Worm (Caenorhabditis elegans) whole organism, L3 larva: ENCODE measurements around the gene str-261.

Experiments used
- aly-2 ChIP-seq: fragments of 150-350 bp; optimal IDR thresholded peaks from 2 replicates; lab custom pipeline; 2014; ENCODE audit warnings: missing biosample characterization, missing genetic modification characterization
- ama-1 ChIP-seq: fragments of 150-350 bp; optimal IDR thresholded peaks from 2 replicates; lab custom pipeline; 2018
- ceh-16 ChIP-seq: sonication (generic microtip); optimal IDR thresholded peaks from 2 replicates; lab custom pipeline; 2017; ENCODE audit warnings: missing biosample characterization, missing genetic modification characterization
- ceh-9 ChIP-seq: sonication (generic microtip); optimal IDR thresholded peaks from 2 replicates; lab custom pipeline; 2018; ENCODE audit warnings: missing biosample characterization, missing genetic modification characterization
- elt-2 ChIP-seq: sonication (generic microtip); optimal IDR thresholded peaks from 2 replicates; lab custom pipeline; 2016; ENCODE audit warnings: missing genetic modification reagents, mild to moderate bottlenecking, missing genetic modification characterization, missing compliant biosample characterization
- elt-3 ChIP-seq, 3 experiments: fragments of 150-350 bp in 1 of 3; sonication (generic microtip) in 2 of 3; optimal IDR thresholded peaks; 2 replicates in 2 of 3; 4 replicates in 1 of 3; lab custom pipeline; 2014 to 2017; ENCODE audit warnings: missing biosample characterization in 3 of 3, missing genetic modification characterization in 3 of 3
- eor-1 ChIP-seq, 2 experiments: fragments of 150-350 bp; optimal IDR thresholded peaks; 2 replicates each; lab custom pipeline; 2014 to 2018; ENCODE audit warnings: missing biosample characterization in 2 of 2, missing genetic modification characterization in 2 of 2
- fkh-2 ChIP-seq: fragments of 150-350 bp; optimal IDR thresholded peaks from 2 replicates; lab custom pipeline; 2014; ENCODE audit warnings: missing biosample characterization, missing genetic modification reagents, missing genetic modification characterization
- fos-1 ChIP-seq: fragments of 150-350 bp; optimal IDR thresholded peaks from 2 replicates; lab custom pipeline; 2014; ENCODE audit warnings: missing biosample characterization, missing genetic modification characterization
- hmg-11 ChIP-seq: sonication (generic microtip); optimal IDR thresholded peaks from 2 replicates; lab custom pipeline; 2016; ENCODE audit warnings: missing genetic modification characterization, missing compliant biosample characterization
- jun-1 ChIP-seq: fragments of 150-350 bp; optimal IDR thresholded peaks from 2 replicates; lab custom pipeline; 2014; ENCODE audit warnings: missing biosample characterization, missing genetic modification reagents, missing genetic modification characterization
- lin-39 ChIP-seq: fragments of 150-350 bp; optimal IDR thresholded peaks from 2 replicates; lab custom pipeline; 2018; ENCODE audit warnings: missing biosample characterization, missing genetic modification reagents, missing genetic modification characterization
- lsy-12 ChIP-seq: sonication (generic microtip); optimal IDR thresholded peaks from 2 replicates; lab custom pipeline; 2016; ENCODE audit warnings: mild to moderate bottlenecking, missing genetic modification characterization, missing compliant biosample characterization
- mml-1 ChIP-seq: fragments of 150-350 bp; sonication (generic microtip); optimal IDR thresholded peaks from 3 replicates; lab custom pipeline; 2014; ENCODE audit warnings: missing biosample characterization, missing genetic modification characterization
- nfya-1 ChIP-seq: sonication (generic microtip); optimal IDR thresholded peaks from 2 replicates; lab custom pipeline; 2017; ENCODE audit warnings: missing genetic modification characterization, mild to moderate bottlenecking, missing compliant biosample characterization, antibody characterized with exemption, moderate library complexity; ENCODE audit not compliant: insufficient read depth
- nhr-11 ChIP-seq: fragments of 150-350 bp; optimal IDR thresholded peaks from 2 replicates; lab custom pipeline; 2014; ENCODE audit warnings: missing biosample characterization, missing genetic modification characterization
- nhr-12 ChIP-seq: fragments of 150-350 bp; optimal IDR thresholded peaks from 2 replicates; lab custom pipeline; 2014; ENCODE audit warnings: missing biosample characterization, missing genetic modification characterization
- nhr-237 ChIP-seq: fragments of 150-350 bp; optimal IDR thresholded peaks from 2 replicates; lab custom pipeline; 2014; ENCODE audit warnings: missing biosample characterization, missing genetic modification characterization
- nhr-25 ChIP-seq: sonication (generic microtip); optimal IDR thresholded peaks from 2 replicates; lab custom pipeline; 2017; ENCODE audit warnings: missing biosample characterization, missing genetic modification characterization
- nhr-28 ChIP-seq: fragments of 150-350 bp; optimal IDR thresholded peaks from 2 replicates; lab custom pipeline; 2014; ENCODE audit warnings: missing biosample characterization, missing genetic modification characterization
- nhr-43 ChIP-seq: sonication (generic microtip); optimal IDR thresholded peaks from 2 replicates; lab custom pipeline; 2016; ENCODE audit warnings: mild to moderate bottlenecking, missing genetic modification characterization, missing compliant biosample characterization; ENCODE audit not compliant: poor library complexity, severe bottlenecking
- nhr-67 ChIP-seq: fragments of 150-350 bp; optimal IDR thresholded peaks from 2 replicates; lab custom pipeline; 2014; ENCODE audit warnings: missing biosample characterization, missing genetic modification characterization
- nhr-77 ChIP-seq: fragments of 150-350 bp; optimal IDR thresholded peaks from 2 replicates; lab custom pipeline; 2014; ENCODE audit warnings: missing biosample characterization, missing genetic modification characterization
- pqm-1 ChIP-seq: fragments of 150-350 bp; optimal IDR thresholded peaks from 2 replicates; lab custom pipeline; 2017; ENCODE audit warnings: missing biosample characterization, missing genetic modification characterization, inconsistent platforms
- sea-2 ChIP-seq: fragments of 150-350 bp; sonication (generic microtip); optimal IDR thresholded peaks from 4 replicates; lab custom pipeline; 2014; ENCODE audit warnings: missing biosample characterization, missing genetic modification reagents, missing genetic modification characterization
- skn-1 ChIP-seq: fragments of 150-350 bp; optimal IDR thresholded peaks from 2 replicates; lab custom pipeline; 2014; ENCODE audit warnings: missing biosample characterization, missing genetic modification characterization
- snpc-4 ChIP-seq: fragments of 150-350 bp; optimal IDR thresholded peaks from 2 replicates; lab custom pipeline; 2014; ENCODE audit warnings: missing biosample characterization, missing genetic modification characterization
- tbx-2 ChIP-seq: sonication (generic microtip); optimal IDR thresholded peaks from 2 replicates; lab custom pipeline; 2016; ENCODE audit warnings: mild to moderate bottlenecking, missing genetic modification characterization, missing compliant biosample characterization
- unc-39 ChIP-seq: sonication (generic microtip); optimal IDR thresholded peaks from 4 replicates; lab custom pipeline; 2017; ENCODE audit warnings: missing biosample characterization, missing genetic modification characterization

The str-261 gene

DNA sequence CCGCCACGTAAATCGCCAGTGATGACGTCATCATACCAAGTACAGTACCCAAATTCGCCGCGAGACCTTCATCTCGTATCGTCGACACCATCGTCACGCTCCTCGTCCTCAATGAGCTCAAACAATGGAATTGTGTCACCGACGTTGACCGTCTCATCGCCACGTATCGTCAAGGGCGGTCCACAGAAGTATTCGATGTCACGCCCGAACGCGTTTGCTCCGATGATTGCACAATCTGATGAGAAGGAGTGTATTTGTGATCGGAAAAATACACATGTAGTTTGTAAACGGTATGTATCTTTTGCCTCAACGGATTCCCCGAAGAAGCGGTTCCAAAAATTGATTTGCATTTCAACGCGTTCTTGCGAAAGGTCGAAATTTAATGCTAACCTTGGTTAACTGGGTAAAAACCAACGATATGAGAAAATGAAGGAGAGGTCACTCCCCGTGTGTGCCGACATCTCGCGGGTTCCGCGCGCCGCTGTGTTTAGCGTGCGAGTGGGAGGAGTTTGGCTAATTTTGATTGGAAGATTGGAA is 15.9 kb downstream of the str-261 start (continued):
- TF ChIP-seq eor-1 (tag; optimal IDR thresholded peaks at IDR 0.05; lab: Kevin White, UChicago) (no peak), nfya-1 (tag; lab: Kevin White, UChicago) (peak; percentile 94), snpc-4 (tag; lab: Kevin White, UChicago) (peak; percentile 98), hmg-11 (tag; lab: Kevin White, UChicago) (no peak), nhr-43 (tag; lab: Kevin White, UChicago) (peak; percentile 81), ceh-9 (tag; lab: Kevin White, UChicago) (no peak), nhr-77 (no peak), nhr-11 (no peak)
- TF ChIP-seq, all 47 proteins: peak for 10

DNA sequence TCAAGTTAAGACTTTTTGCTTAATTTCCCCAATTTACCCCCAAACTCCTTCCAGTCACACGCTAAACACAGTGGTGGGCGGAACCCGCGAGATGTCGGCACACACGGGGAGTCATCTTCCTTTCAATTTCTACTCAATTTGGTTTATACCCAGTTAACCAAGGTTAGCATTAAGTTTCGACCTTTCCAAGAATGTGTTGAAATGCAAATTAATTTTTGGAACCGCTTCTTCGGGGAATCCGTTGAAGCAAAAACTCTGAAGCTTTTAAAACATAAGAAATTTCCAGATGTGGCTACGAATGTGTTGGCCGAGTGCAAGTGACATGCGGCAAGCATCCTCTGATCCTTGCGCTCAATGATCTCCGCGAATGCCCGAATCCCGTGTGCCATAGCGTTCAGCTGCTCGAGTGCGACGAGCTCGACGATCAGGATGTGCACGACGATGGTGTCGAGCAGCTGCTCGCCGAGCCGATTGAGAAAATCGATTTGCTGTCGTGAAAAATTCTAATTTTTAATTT is 16.6 kb downstream of the str-261 start:
- TF ChIP-seq fos-1 (tag; lab: Kevin White, UChicago) (no peak), pqm-1 (tag; lab: Kevin White, UChicago) (peak; percentile 24), ama-1 (lab: Kevin White, UChicago) (peak; percentile 89), snpc-4 (tag; lab: Kevin White, UChicago) (peak; percentile 97), lin-39 (tag; lab: Kevin White, UChicago) (no peak), nhr-25 (peak; percentile 37), elt-3 (tag; optimal IDR thresholded peaks at IDR 0.05; lab: Kevin White, UChicago) (peak in 1 of 3 experiments; percentile 40)

DNA sequence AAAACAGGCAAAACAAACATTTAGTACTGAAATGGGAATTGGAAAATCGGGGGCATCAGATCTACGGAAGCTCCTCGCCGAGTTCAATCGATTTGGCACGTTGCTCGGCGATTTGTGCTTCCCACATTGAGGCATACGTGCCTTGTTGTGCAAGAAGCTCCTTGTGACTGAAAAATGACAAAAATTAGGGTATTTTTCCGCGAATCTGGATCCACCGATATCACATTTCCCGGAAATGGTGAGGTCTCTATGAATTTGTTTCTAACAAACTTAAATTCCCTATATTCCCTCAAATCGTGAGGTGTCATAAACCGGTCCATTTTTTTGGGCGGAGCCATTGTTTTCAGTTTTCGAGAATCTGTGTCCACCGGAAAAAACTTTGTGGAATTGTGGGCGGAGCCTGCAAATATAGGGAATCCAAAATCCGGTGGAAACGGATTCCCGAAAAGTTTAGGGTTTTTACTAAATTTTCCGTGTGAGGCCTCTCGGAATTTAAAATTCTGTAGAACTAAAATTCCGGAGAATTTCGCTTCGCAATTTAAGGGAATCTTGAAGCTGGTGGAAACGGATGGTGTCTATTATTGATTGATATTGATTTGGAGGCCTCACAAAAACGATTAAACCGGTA is 17.5 kb downstream of the str-261 start:
- TF ChIP-seq nhr-237 (tag; lab: Kevin White, UChicago), result no peak
- TF ChIP-seq ama-1 (lab: Kevin White, UChicago), result no peak
- no peak for TF ChIP-seq ceh-16 (tag; lab: Kevin White, UChicago)
- TF ChIP-seq nhr-43 (tag; lab: Kevin White, UChicago), result peak; percentile 57
- no peak for TF ChIP-seq sea-2 (GFP tag; lab: Kevin White, UChicago)
- TF ChIP-seq elt-2 (tag; lab: Kevin White, UChicago), result peak; percentile 31
- no peak for TF ChIP-seq jun-1 (tag; lab: Kevin White, UChicago)
- peak; percentile 12 for TF ChIP-seq nfya-1 (tag; lab: Kevin White, UChicago)
- no peak for TF ChIP-seq nhr-12
- TF ChIP-seq lsy-12 (tag; lab: Kevin White, UChicago), result peak; percentile 50
- no peak for TF ChIP-seq tbx-2 (tag; lab: Kevin White, UChicago)

DNA sequence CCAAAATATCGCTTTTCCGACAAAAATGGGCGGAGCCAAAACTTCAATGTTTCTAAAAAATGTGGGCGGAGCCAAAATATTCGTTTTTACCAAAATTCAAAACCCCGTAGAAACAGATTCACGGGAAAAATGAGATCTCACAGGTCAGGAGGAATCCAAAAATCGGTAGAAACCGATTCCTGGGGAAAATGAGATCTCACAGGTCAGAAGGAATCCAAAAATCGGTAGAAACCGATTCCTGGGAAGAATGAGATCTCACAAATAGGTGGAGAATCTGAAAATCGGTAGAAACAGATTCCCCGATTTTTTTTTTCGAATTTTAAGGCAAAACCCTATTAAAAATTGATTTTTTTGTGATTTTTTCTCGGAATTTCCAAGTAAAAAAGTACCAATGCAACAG is 19.2 kb downstream of the str-261 start:
- TF ChIP-seq ceh-9 (tag; lab: Kevin White, UChicago) (no peak), pqm-1 (tag; lab: Kevin White, UChicago) (no peak), nhr-43 (tag; lab: Kevin White, UChicago) (no peak), lsy-12 (tag; lab: Kevin White, UChicago) (no peak), nhr-28 (no peak), hmg-11 (tag; lab: Kevin White, UChicago) (no peak), jun-1 (tag; lab: Kevin White, UChicago) (no peak), aly-2 (tag; lab: Kevin White, UChicago) (no peak), nhr-67 (tag; lab: Kevin White, UChicago) (no peak), skn-1 (tag; lab: Kevin White, UChicago) (no peak), mml-1 (no peak), fkh-2 (tag; lab: Kevin White, UChicago) (no peak), elt-2 (tag; lab: Kevin White, UChicago) (no peak), elt-3 (tag; optimal IDR thresholded peaks at IDR 0.05; lab: Kevin White, UChicago) (no peak), ama-1 (lab: Kevin White, UChicago) (no peak), nhr-11 (no peak), unc-39 (tag; lab: Kevin White, UChicago) (no peak), nfya-1 (tag; lab: Kevin White, UChicago) (no peak), nhr-237 (tag; lab: Kevin White, UChicago) (no peak)

DNA sequence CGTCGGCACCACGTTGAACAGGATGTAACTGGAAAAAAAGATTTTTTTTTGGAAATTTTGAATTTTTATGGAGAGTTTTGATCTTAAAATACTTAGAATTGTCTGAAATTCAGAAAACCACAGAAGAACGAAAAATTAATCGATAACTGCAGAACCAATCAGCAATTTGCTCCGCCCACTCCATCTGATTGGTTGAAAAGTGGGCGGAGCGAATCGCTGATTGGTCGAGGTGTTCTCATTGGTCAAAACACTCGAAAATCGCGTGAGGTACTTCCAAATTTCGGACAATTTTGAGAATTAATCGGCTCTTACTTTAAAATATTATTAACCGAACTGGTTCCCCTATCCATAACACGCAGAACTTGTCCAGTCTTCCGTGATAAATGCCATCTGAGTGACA is 21.4 kb downstream of the str-261 start:
- no peak for TF ChIP-seq eor-1 (tag; optimal IDR thresholded peaks at IDR 0.05; lab: Kevin White, UChicago)
- peak; percentile 81 for TF ChIP-seq nfya-1 (tag; lab: Kevin White, UChicago)
